Fruit fly (Drosophila melanogaster) whole organism, embryonic: Measurements from ENCODE around the gene CG42240.
A peak's percentile ranks its signal among the peaks of the same experiment; 100 is the strongest.

ENCODE experiments used
- CG11456 ChIP-seq: fragments of 200-800 bp; sonication (Bioruptor generic); IDR thresholded peaks from 3 replicates; pipeline ENCODE4 v1.3.6; 2022; ENCODE audit warnings: missing biosample characterization, missing genetic modification characterization
- CG11504 ChIP-seq: fragments of 200-800 bp; sonication (Bioruptor generic); optimal IDR thresholded peaks from 3 replicates; lab custom pipeline; 2019; ENCODE audit warnings: missing biosample characterization, mild to moderate bottlenecking, missing genetic modification characterization, moderate library complexity
- CG13424 ChIP-seq: fragments of 200-800 bp; sonication (Bioruptor generic); optimal IDR thresholded peaks from 2 replicates; lab custom pipeline; 2019; ENCODE audit warnings: missing biosample characterization, mild to moderate bottlenecking, missing genetic modification characterization, moderate library complexity
- CG15011 ChIP-seq: fragments of 200-800 bp; sonication (Bioruptor generic); optimal IDR thresholded peaks from 3 replicates; lab custom pipeline; 2018; ENCODE audit warnings: missing biosample characterization, mild to moderate bottlenecking, missing genetic modification characterization
- CG1792 ChIP-seq: fragments of 200-800 bp; sonication (Bioruptor generic); optimal IDR thresholded peaks from 2 replicates; lab custom pipeline; 2016; ENCODE audit warnings: missing biosample characterization, missing genetic modification characterization
- CG18011 ChIP-seq: fragments of 200-800 bp; sonication (Bioruptor generic); optimal IDR thresholded peaks from 2 replicates; lab custom pipeline; 2017; ENCODE audit warnings: missing biosample characterization, missing genetic modification characterization, mild to moderate bottlenecking, moderate library complexity, missing genotype
- CG18262 ChIP-seq: fragments of 200-800 bp; optimal IDR thresholded peaks from 3 replicates; lab custom pipeline; 2019; ENCODE audit warnings: missing biosample characterization, mild to moderate bottlenecking, missing genetic modification characterization, moderate library complexity
- CG2199 ChIP-seq: fragments of 200-800 bp; sonication (Bioruptor generic); IDR thresholded peaks from 3 replicates; pipeline ENCODE4 v1.3.6; 2022; ENCODE audit warnings: missing biosample characterization, missing genetic modification characterization
- CG2202 ChIP-seq: fragments of 200-800 bp; sonication (Bioruptor generic); optimal IDR thresholded peaks from 2 replicates; lab custom pipeline; 2018; ENCODE audit warnings: missing biosample characterization, mild to moderate bottlenecking, missing genetic modification characterization
- CG2889 ChIP-seq: fragments of 200-800 bp; sonication (Bioruptor generic); IDR thresholded peaks from 3 replicates; pipeline ENCODE4 v1.3.6; 2022; ENCODE audit warnings: missing biosample characterization, missing genetic modification characterization
- CG32767 ChIP-seq: fragments of 200-800 bp; sonication (Bioruptor generic); IDR thresholded peaks from 2 replicates; pipeline ENCODE4 v1.3.6; 2022; ENCODE audit warnings: missing biosample characterization, missing genetic modification characterization
- CG3281 ChIP-seq: fragments of 200-800 bp; sonication (Bioruptor generic); optimal IDR thresholded peaks from 3 replicates; lab custom pipeline; 2017; ENCODE audit warnings: missing biosample characterization, mild to moderate bottlenecking, missing genetic modification characterization
- CG34224 ChIP-seq: fragments of 200-800 bp; sonication (Bioruptor generic); IDR thresholded peaks from 3 replicates; pipeline ENCODE4 v1.3.6; 2022; ENCODE audit warnings: missing biosample characterization, missing genetic modification characterization; ENCODE audit not compliant: partially characterized antibody
- CG34422 ChIP-seq: fragments of 200-800 bp; sonication (Bioruptor generic); IDR thresholded peaks from 3 replicates; pipeline ENCODE4 v1.3.6; 2022; ENCODE audit warnings: missing biosample characterization, missing genetic modification characterization
- CG3726 ChIP-seq: fragments of 200-800 bp; sonication (Bioruptor generic); IDR thresholded peaks from 3 replicates; pipeline ENCODE4, ENCODE4 v1.3.6; 2022; ENCODE audit warnings: missing biosample characterization, missing genetic modification characterization
- CG3995 ChIP-seq: fragments of 200-800 bp; sonication (Bioruptor generic); optimal IDR thresholded peaks from 3 replicates; lab custom pipeline; 2016; ENCODE audit warnings: missing biosample characterization, missing genetic modification characterization
- CG4282 ChIP-seq: fragments of 200-800 bp; sonication (Bioruptor generic); optimal IDR thresholded peaks from 2 replicates; lab custom pipeline; 2016; ENCODE audit warnings: missing biosample characterization, missing genetic modification characterization
- CG6254 ChIP-seq: fragments of 200-800 bp; sonication (Bioruptor generic); optimal IDR thresholded peaks from 3 replicates; lab custom pipeline; 2017; ENCODE audit warnings: mild to moderate bottlenecking, missing biosample characterization, missing genetic modification reagents, missing genetic modification characterization
- CG7372 ChIP-seq: fragments of 200-800 bp; sonication (Bioruptor generic); IDR thresholded peaks from 2 replicates; pipeline ENCODE4 v1.3.6; 2022; ENCODE audit warnings: missing biosample characterization, missing genetic modification characterization
- CG7987 ChIP-seq: fragments of 200-800 bp; sonication (Bioruptor generic); optimal IDR thresholded peaks from 2 replicates; lab custom pipeline; 2018; ENCODE audit warnings: missing biosample characterization, mild to moderate bottlenecking, missing genetic modification characterization, moderate library complexity
- CG8478 ChIP-seq: fragments of >200 bp; optimal IDR thresholded peaks from 2 replicates; lab custom pipeline; 2018
- CG9876 ChIP-seq: fragments of 200-800 bp; sonication (Bioruptor generic); optimal IDR thresholded peaks from 2 replicates; lab custom pipeline; 2016; ENCODE audit warnings: missing biosample characterization, missing genetic modification characterization
- D19B ChIP-seq: fragments of 200-800 bp; sonication (Bioruptor generic); optimal IDR thresholded peaks from 2 replicates; lab custom pipeline; 2017; ENCODE audit warnings: missing biosample characterization, mild to moderate bottlenecking, missing genetic modification characterization
- ERR ChIP-seq: fragments of 200-800 bp; sonication (Bioruptor generic); optimal IDR thresholded peaks from 2 replicates; lab custom pipeline; 2016; ENCODE audit warnings: missing biosample characterization, missing genetic modification characterization
- GATAe ChIP-seq: fragments of 200-800 bp; sonication (Bioruptor generic); conservative IDR thresholded peaks from 2 replicates; pipeline ENCODE4 v1.3.6; 2022; ENCODE audit warnings: missing biosample characterization, missing genetic modification characterization
- HLHmδ ChIP-seq: fragments of 200-800 bp; sonication (Bioruptor generic); optimal IDR thresholded peaks from 2 replicates; lab custom pipeline; 2018; ENCODE audit warnings: missing biosample characterization, mild to moderate bottlenecking, missing genetic modification characterization, moderate library complexity
- Nf-YC ChIP-seq: fragments of 200-800 bp; optimal IDR thresholded peaks from 3 replicates; lab custom pipeline; 2019; ENCODE audit warnings: missing biosample characterization, mild to moderate bottlenecking, missing genetic modification characterization, moderate library complexity
- Ravus ChIP-seq: fragments of 200-800 bp; sonication (Bioruptor generic); IDR thresholded peaks from 2 replicates; pipeline ENCODE4 v1.3.6; 2022; ENCODE audit warnings: missing biosample characterization, missing genetic modification characterization
- Side ChIP-seq: fragments of 200-800 bp; sonication (Bioruptor generic); optimal IDR thresholded peaks from 2 replicates; lab custom pipeline; 2016; ENCODE audit warnings: missing biosample characterization, missing genetic modification characterization
- TFAM ChIP-seq: fragments of 200-800 bp; sonication (Bioruptor generic); optimal IDR thresholded peaks from 2 replicates; lab custom pipeline; 2017; ENCODE audit warnings: missing biosample characterization, missing genetic modification characterization, inconsistent platforms
- YL-1 ChIP-seq: fragments of 200-800 bp; sonication (Bioruptor generic); optimal IDR thresholded peaks from 3 replicates; lab custom pipeline; 2017; ENCODE audit warnings: missing biosample characterization, mild to moderate bottlenecking, missing genetic modification characterization
- abd-A ChIP-seq: fragments of 200-800 bp; sonication (Bioruptor generic); optimal IDR thresholded peaks from 3 replicates; lab custom pipeline; 2019; ENCODE audit warnings: missing biosample characterization, mild to moderate bottlenecking, missing genetic modification characterization, moderate library complexity
- cas ChIP-seq: fragments of 200-800 bp; sonication (Bioruptor generic); IDR thresholded peaks from 2 replicates; pipeline ENCODE4 v1.3.6; 2022; ENCODE audit warnings: missing biosample characterization, missing genetic modification characterization
- cato ChIP-seq: fragments of 200-800 bp; sonication (Bioruptor generic); optimal IDR thresholded peaks from 2 replicates; lab custom pipeline; 2016; ENCODE audit warnings: missing biosample characterization, missing genetic modification characterization, borderline replicate concordance
- chn ChIP-seq: fragments of 200-800 bp; sonication (Bioruptor generic); optimal IDR thresholded peaks from 2 replicates; lab custom pipeline; 2016; ENCODE audit warnings: missing biosample characterization, missing genetic modification characterization
- ci ChIP-seq: fragments of 200-800 bp; sonication (Bioruptor generic); IDR thresholded peaks from 3 replicates; pipeline ENCODE4 v1.3.6; 2022; ENCODE audit warnings: missing biosample characterization, missing genetic modification characterization
- cwo ChIP-seq: fragments of 200-800 bp; sonication (Bioruptor generic); optimal IDR thresholded peaks from 3 replicates; lab custom pipeline; 2017; ENCODE audit warnings: missing biosample characterization, missing genetic modification characterization, mild to moderate bottlenecking, moderate library complexity, missing genetic modification reagents
- danr ChIP-seq: fragments of 200-800 bp; sonication (Bioruptor generic); IDR thresholded peaks from 2 replicates; pipeline ENCODE4 v1.3.6; 2022; ENCODE audit warnings: missing biosample characterization, missing genetic modification characterization
- dmrt99B ChIP-seq: fragments of 200-800 bp; sonication (Bioruptor generic); optimal IDR thresholded peaks from 2 replicates; lab custom pipeline; 2018; ENCODE audit warnings: missing biosample characterization, mild to moderate bottlenecking, missing genetic modification characterization, moderate library complexity
- esg ChIP-seq: fragments of 200-800 bp; sonication (Bioruptor generic); conservative IDR thresholded peaks from 2 replicates; pipeline ENCODE4 v1.3.6; 2022; ENCODE audit warnings: missing biosample characterization, missing genetic modification characterization
- eyg ChIP-seq: fragments of 200-800 bp; sonication (Bioruptor generic); optimal IDR thresholded peaks from 3 replicates; lab custom pipeline; 2016; ENCODE audit warnings: missing biosample characterization, missing genetic modification characterization
- mam ChIP-seq: fragments of 200-800 bp; sonication (Bioruptor generic); optimal IDR thresholded peaks from 3 replicates; lab custom pipeline; 2016; ENCODE audit warnings: missing biosample characterization, missing genetic modification characterization
- nau ChIP-seq: fragments of 200-800 bp; sonication (Bioruptor generic); optimal IDR thresholded peaks from 3 replicates; lab custom pipeline; 2017; ENCODE audit warnings: missing biosample characterization, mild to moderate bottlenecking, missing genetic modification characterization, missing genetic modification reagents
- peb ChIP-seq: fragments of 200-800 bp; sonication (Bioruptor generic); IDR thresholded peaks from 2 replicates; pipeline ENCODE4 v1.3.6; 2022; ENCODE audit warnings: missing biosample characterization, missing genetic modification characterization
- sens ChIP-seq: fragments of 200-800 bp; sonication (Bioruptor generic); peaks from one replicate; lab custom pipeline; 2016; ENCODE audit warnings: missing biosample characterization, missing genetic modification characterization
- seq ChIP-seq: fragments of 200-800 bp; sonication (Bioruptor generic); IDR thresholded peaks from 2 replicates; pipeline ENCODE4 v1.3.6; 2022; ENCODE audit warnings: missing biosample characterization, missing genetic modification characterization
- slp2 ChIP-seq: fragments of 200-800 bp; sonication (Bioruptor generic); optimal IDR thresholded peaks from 2 replicates; lab custom pipeline; 2016; ENCODE audit warnings: missing biosample characterization, missing genetic modification characterization
- so ChIP-seq: fragments of 200-800 bp; sonication (Bioruptor generic); IDR thresholded peaks from 3 replicates; pipeline ENCODE4 v1.3.6; 2022; ENCODE audit warnings: missing biosample characterization, missing genetic modification characterization
- unpg ChIP-seq: fragments of 200-800 bp; sonication (Bioruptor generic); optimal IDR thresholded peaks from 3 replicates; lab custom pipeline; 2018; ENCODE audit warnings: missing biosample characterization, mild to moderate bottlenecking, missing genetic modification characterization, moderate library complexity
- vnd ChIP-seq: fragments of 200-800 bp; sonication (Bioruptor generic); IDR thresholded peaks from 3 replicates; pipeline ENCODE4 v1.3.6; 2022; ENCODE audit warnings: missing biosample characterization, missing genetic modification characterization; ENCODE audit not compliant: partially characterized antibody
- vvl ChIP-seq: fragments of 200-800 bp; sonication (Bioruptor generic); IDR thresholded peaks from 2 replicates; pipeline ENCODE4 v1.3.6; 2022; ENCODE audit warnings: missing biosample characterization, missing genetic modification characterization

The CG42240 gene

dm6 chrX:6339970-6340548 is 9.4 kb downstream of the CG42240 start (continued):
- TF ChIP-seq YL-1 (GFP tag; lab: Kevin White, UChicago) (no peak), CG7987 (GFP tag; lab: Kevin White, UChicago) (no peak), vvl (peak; percentile 81), CG13424 (peak; percentile 65), CG3995 (no peak), esg (GFP tag; lab: Robert Waterston, UW) (peak; percentile 56), CG8478 (lab: Kevin White, UChicago) (no peak), vnd (GFP tag; lab: Robert Waterston, UW) (no peak), ci (peak; percentile 87), CG6254 (GFP tag; lab: Kevin White, UChicago) (no peak), CG34422 (GFP tag; lab: Robert Waterston, UW) (peak; percentile 64; the same call in 2 of the 3 replicates), CG3281 (peak; percentile 39), CG3726 (GFP tag; lab: Robert Waterston, UW) (0 out of 3 replicates have a peak, but pooled peaks have one; percentile 37), slp2 (GFP tag; lab: Kevin White, UChicago) (no peak), Nf-YC (tag; lab: Kevin White, UChicago) (no peak), CG2202 (tag; lab: Kevin White, UChicago) (no peak), CG32767 (GFP tag; lab: Robert Waterston, UW) (peak; percentile 66; the same call in 1 of the 2 replicates), CG9876 (GFP tag; lab: Kevin White, UChicago) (no peak), D19B (GFP tag; lab: Kevin White, UChicago) (no peak), CG7372 (no peak), Side (no peak), CG2199 (GFP tag; lab: Robert Waterston, UW) (no peak), CG34224 (no peak), CG2889 (GFP tag; lab: Robert Waterston, UW) (peak; percentile 57; the same call in 1 of the 3 replicates), CG4282 (GFP tag; lab: Kevin White, UChicago) (no peak), CG11504 (tag; lab: Kevin White, UChicago) (peak; percentile 52), nau (GFP tag; lab: Kevin White, UChicago) (no peak), peb (GFP tag; lab: Robert Waterston, UW) (0 out of 2 replicates have a peak, but pooled peaks have one; percentile 18), GATAe (GFP tag; lab: Robert Waterston, UW) (no peak), eyg (GFP tag; lab: Kevin White, UChicago) (no peak), CG1792 (GFP tag; lab: Kevin White, UChicago) (no peak), Ravus (GFP tag; lab: Robert Waterston, UW) (no peak; the same call in 1 of the 2 replicates), abd-A (tag; lab: Kevin White, UChicago) (peak; percentile 75), cas (no peak), chn (peak; percentile 22), so (GFP tag; lab: Robert Waterston, UW) (peak; percentile 64; the same call in 1 of the 3 replicates), sens (GFP tag; lab: Kevin White, UChicago) (peak; percentile 85), seq (GFP tag; lab: Robert Waterston, UW) (0 out of 2 replicates have a peak, but pooled peaks have one; percentile 28), cwo (peak; percentile 90), TFAM (GFP tag; lab: Kevin White, UChicago) (no peak), CG18262 (tag; lab: Kevin White, UChicago) (peak; percentile 35), danr (GFP tag; lab: Robert Waterston, UW) (no peak), CG15011 (no peak), CG18011 (GFP tag; lab: Kevin White, UChicago) (no peak), cato (no peak), CG11456 (peak; percentile 54; the same call in 1 of the 3 replicates), dmrt99B (tag; lab: Kevin White, UChicago) (peak; percentile 56), mam (GFP tag; lab: Kevin White, UChicago) (peak; percentile 14), unpg (GFP tag; lab: Kevin White, UChicago) (peak; percentile 62), ERR (GFP tag; lab: Kevin White, UChicago) (no peak), HLHmδ (GFP tag; lab: Kevin White, UChicago) (no peak)
